Worm (Caenorhabditis elegans): ENCODE results near the gene R02E4.2.

Gene R02E4.2

ce11 chrX:4085489-4085888, 21.8 kb upstream of the R02E4.2 start:
- TF ChIP-seq fkh-10 (GFP tag; optimal IDR thresholded peaks at IDR 0.05) (no peak), pqm-1 (tag; optimal IDR thresholded peaks at IDR 0.05) (peak; percentile 1)

ce11 chrX:4088943-4089342, 18.3 kb upstream of the R02E4.2 start:
- TF ChIP-seq skn-1 (tag; optimal IDR thresholded peaks at IDR 0.05) (no peak), daf-12 (tag; optimal IDR thresholded peaks at IDR 0.05) (no peak), fkh-10 (GFP tag; optimal IDR thresholded peaks at IDR 0.05) (peak; percentile 80), ceh-16 (tag; optimal IDR thresholded peaks at IDR 0.05) (no peak), aly-2 (tag; optimal IDR thresholded peaks at IDR 0.05) (no peak)

DNA sequence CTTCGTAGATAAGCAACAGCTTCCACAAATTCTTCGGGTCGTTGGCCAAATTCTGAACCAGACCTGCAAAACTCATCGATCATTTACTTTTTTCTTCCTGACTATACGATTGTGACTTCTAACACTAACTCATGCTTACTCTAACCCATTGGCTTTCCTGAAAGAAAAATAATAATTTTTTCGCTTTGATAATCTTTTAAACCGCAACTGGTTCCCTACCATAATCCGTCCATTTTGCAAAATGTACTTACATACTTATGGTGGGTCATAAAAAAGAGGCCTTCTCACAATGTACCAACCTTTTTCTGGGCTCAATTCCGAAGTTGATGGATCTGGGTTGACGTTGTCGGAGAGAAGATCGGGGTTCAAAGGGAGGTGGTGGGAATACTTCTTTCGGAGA, 12.3 kb upstream of the R02E4.2 start:
- TF ChIP-seq lin-39 (tag; optimal IDR thresholded peaks at IDR 0.05) (peak; percentile 3), nhr-77 (tag; optimal IDR thresholded peaks at IDR 0.05) (no peak), egl-27 (tag; optimal IDR thresholded peaks at IDR 0.05) (no peak), fkh-10 (GFP tag; optimal IDR thresholded peaks at IDR 0.05) (no peak), unc-39 (tag; optimal IDR thresholded peaks at IDR 0.05) (no peak), hmg-11 (tag; optimal IDR thresholded peaks at IDR 0.05) (no peak), skn-1 (tag; optimal IDR thresholded peaks at IDR 0.05) (no peak), sea-2 (GFP tag; optimal IDR thresholded peaks at IDR 0.05) (no peak), unc-62 (GFP tag; optimal IDR thresholded peaks at IDR 0.05) (no peak), elt-2 (tag; optimal IDR thresholded peaks at IDR 0.05) (no peak), snpc-4 (tag; optimal IDR thresholded peaks at IDR 0.05) (no peak), fos-1 (tag; optimal IDR thresholded peaks at IDR 0.05) (no peak), nhr-43 (tag; optimal IDR thresholded peaks at IDR 0.05; ENCODE audit: poor library complexity, severe bottlenecking) (no peak), elt-1 (tag; optimal IDR thresholded peaks at IDR 0.05) (peak; percentile 47), nhr-237 (tag; optimal IDR thresholded peaks at IDR 0.05) (no peak), mdl-1 (tag; optimal IDR thresholded peaks at IDR 0.05) (no peak), zag-1 (tag; optimal IDR thresholded peaks at IDR 0.05) (no peak)

ce11 chrX:4100473-4100872, 6.8 kb upstream of the R02E4.2 start, which contains the start of gene clh-4:
Gene clh-4, minus strand, starts transcription at chrX:4100573.
- TF ChIP-seq skn-1 (tag; optimal IDR thresholded peaks at IDR 0.05) = no peak
- TF ChIP-seq ceh-82 (tag; optimal IDR thresholded peaks at IDR 0.05) = no peak
- no peak for TF ChIP-seq snpc-4 (tag; optimal IDR thresholded peaks at IDR 0.05)
- TF ChIP-seq ZK546.5 (tag; optimal IDR thresholded peaks at IDR 0.05) = no peak
- no peak for TF ChIP-seq nhr-237 (tag; optimal IDR thresholded peaks at IDR 0.05)
- no peak for TF ChIP-seq ceh-28 (tag; optimal IDR thresholded peaks at IDR 0.05)
- no peak for TF ChIP-seq nhr-77 (tag; optimal IDR thresholded peaks at IDR 0.05)
- TF ChIP-seq ceh-16 (tag; optimal IDR thresholded peaks at IDR 0.05) = no peak
- no peak for TF ChIP-seq lin-15B (tag; optimal IDR thresholded peaks at IDR 0.05)
- no peak for TF ChIP-seq jun-1 (tag; optimal IDR thresholded peaks at IDR 0.05)
- TF ChIP-seq sea-2 (GFP tag; optimal IDR thresholded peaks at IDR 0.05) = no peak
- no peak for TF ChIP-seq ztf-4 (tag; optimal IDR thresholded peaks at IDR 0.05)

- TF ChIP-seq ama-1 (optimal IDR thresholded peaks at IDR 0.05) (peak; percentile 89), tbx-2 (tag; optimal IDR thresholded peaks at IDR 0.05) (no peak), nhr-25 (tag; optimal IDR thresholded peaks at IDR 0.05) (peak; percentile 75), aly-2 (tag; optimal IDR thresholded peaks at IDR 0.05) (no peak), fos-1 (tag; optimal IDR thresholded peaks at IDR 0.05) (no peak), nhr-43 (tag; optimal IDR thresholded peaks at IDR 0.05; ENCODE audit: poor library complexity, severe bottlenecking) (peak; percentile 43)
These were observed 6.0 kb upstream of the R02E4.2 start for ce11 chrX:4101213-4101612.

DNA sequence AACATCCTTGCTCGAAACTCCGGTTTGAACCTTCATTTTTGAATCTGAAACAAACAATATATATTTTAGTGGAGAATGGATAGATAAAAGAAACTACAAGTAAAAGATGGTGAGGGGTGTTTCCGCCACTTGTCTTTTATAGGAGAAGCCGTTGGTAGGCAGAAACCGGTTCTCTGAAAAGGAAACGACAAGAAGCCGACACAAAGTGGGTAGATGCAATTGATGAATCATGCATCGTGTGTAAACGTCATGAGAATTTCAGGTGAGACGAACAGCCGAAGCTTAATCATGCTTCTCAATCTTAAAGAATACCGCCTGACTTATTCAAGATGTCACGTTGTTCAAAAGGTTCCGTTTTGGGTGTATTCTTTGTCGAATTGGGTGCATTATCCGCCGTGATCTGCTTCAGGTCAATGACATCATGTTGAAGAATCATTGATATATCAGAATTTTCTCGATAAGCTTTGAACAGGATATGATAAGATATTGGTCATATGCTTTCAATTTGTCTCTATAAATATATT, 5.1 kb upstream of the R02E4.2 start, which contains the start of gene R02E4.3:
Gene R02E4.3, minus strand, starts transcription at position 51 of the 524 bp plus-strand sequence.
- TF ChIP-seq pqm-1 (tag; optimal IDR thresholded peaks at IDR 0.05) = no peak
- no peak for TF ChIP-seq fos-1 (tag; optimal IDR thresholded peaks at IDR 0.05)
- peak; percentile 98 for TF ChIP-seq nhr-43 (tag; optimal IDR thresholded peaks at IDR 0.05; ENCODE audit: poor library complexity, severe bottlenecking)
- TF ChIP-seq jun-1 (tag; optimal IDR thresholded peaks at IDR 0.05) = no peak
- TF ChIP-seq fkh-10 (GFP tag; optimal IDR thresholded peaks at IDR 0.05) = no peak
- TF ChIP-seq nhr-25 (tag; optimal IDR thresholded peaks at IDR 0.05) = peak; percentile 91
- TF ChIP-seq skn-1 (tag; optimal IDR thresholded peaks at IDR 0.05) = no peak
- TF ChIP-seq ceh-9 (tag; optimal IDR thresholded peaks at IDR 0.05) = no peak
- no peak for TF ChIP-seq mml-1 (tag; optimal IDR thresholded peaks at IDR 0.05)
- TF ChIP-seq nhr-237 (tag; optimal IDR thresholded peaks at IDR 0.05) = no peak
- no peak for TF ChIP-seq nhr-28 (tag; optimal IDR thresholded peaks at IDR 0.05)
- TF ChIP-seq nfya-1 (tag; optimal IDR thresholded peaks at IDR 0.05; ENCODE audit: insufficient read depth) = no peak
- TF ChIP-seq ZK546.5 (tag; optimal IDR thresholded peaks at IDR 0.05) = no peak
- TF ChIP-seq sea-2 (GFP tag; optimal IDR thresholded peaks at IDR 0.05) = no peak
- TF ChIP-seq ceh-82 (tag; optimal IDR thresholded peaks at IDR 0.05) = no peak
- TF ChIP-seq nhr-77 (tag; optimal IDR thresholded peaks at IDR 0.05) = no peak
- TF ChIP-seq nhr-23 (tag; optimal IDR thresholded peaks at IDR 0.05) = peak; percentile 50
- TF ChIP-seq tbx-2 (tag; optimal IDR thresholded peaks at IDR 0.05) = peak; percentile 34

Data from whole organism, L3 larva.